Worm (Caenorhabditis elegans): ENCODE measurements around the gene str-118.

str-118 gene

DNA sequence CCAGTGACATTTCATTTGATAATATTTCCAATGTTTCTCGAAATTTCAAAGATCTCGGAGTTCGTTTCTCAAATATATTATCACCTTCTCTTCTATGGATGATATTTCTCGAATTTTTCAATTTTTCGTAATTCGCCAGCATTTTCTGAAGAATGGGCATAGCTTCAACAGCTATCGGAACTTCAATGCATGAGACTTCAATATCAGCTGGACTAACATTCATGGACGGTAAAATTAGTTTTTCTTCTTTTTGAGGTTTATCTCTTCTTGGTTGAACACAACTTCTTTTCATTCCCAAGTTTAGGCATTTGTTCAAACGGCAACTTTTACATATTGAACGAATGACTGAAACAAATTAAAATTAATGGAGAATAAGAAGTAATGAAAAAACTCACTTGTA lies 28.9 kb downstream of the str-118 start:
- no peak for TF ChIP-seq unc-55 (GFP tag; optimal IDR thresholded peaks at IDR 0.05)
- TF ChIP-seq ceh-16 (tag; optimal IDR thresholded peaks at IDR 0.05) = no peak
- TF ChIP-seq nhr-237 (tag; optimal IDR thresholded peaks at IDR 0.05) = no peak
- TF ChIP-seq zag-1 (tag; optimal IDR thresholded peaks at IDR 0.05) = no peak
- no peak for TF ChIP-seq nhr-21 (tag; optimal IDR thresholded peaks at IDR 0.05)
- TF ChIP-seq nhr-11 (tag; optimal IDR thresholded peaks at IDR 0.05) = no peak
- no peak for TF ChIP-seq gmeb-1 (tag; optimal IDR thresholded peaks at IDR 0.05)

DNA sequence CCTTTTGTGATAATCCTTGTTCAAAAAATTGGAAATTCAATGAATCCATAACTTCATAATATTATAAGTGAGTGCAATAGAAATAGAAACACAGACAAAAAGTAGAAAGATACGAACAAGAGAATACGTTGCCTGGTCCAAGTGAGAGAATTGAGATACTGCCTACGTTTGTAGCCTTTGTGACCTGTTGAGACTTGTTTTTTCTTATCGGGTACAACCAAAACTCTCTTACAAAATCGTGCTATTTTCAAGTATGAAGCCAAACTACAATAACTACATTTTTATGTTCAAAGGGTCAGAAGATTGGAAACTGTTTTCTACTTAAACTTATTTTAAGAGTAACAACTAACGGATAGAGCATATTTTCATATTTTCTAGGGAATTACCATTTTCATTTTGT lies 29.7 kb downstream of the str-118 start, which contains the start of gene nhr-205:
TSS of gene nhr-205 (minus strand) at position 141 of the 400 bp plus-strand sequence.
- TF ChIP-seq unc-39 (tag; optimal IDR thresholded peaks at IDR 0.05) = no peak
- no peak for TF ChIP-seq lin-13 (GFP tag; optimal IDR thresholded peaks at IDR 0.05)
- no peak for TF ChIP-seq ama-1 (optimal IDR thresholded peaks at IDR 0.05)
- TF ChIP-seq mbf-1 (tag; optimal IDR thresholded peaks at IDR 0.05) = no peak
- no peak for TF ChIP-seq fos-1 (tag; optimal IDR thresholded peaks at IDR 0.05)
- TF ChIP-seq R02D3.7 (tag; optimal IDR thresholded peaks at IDR 0.05) = no peak
- TF ChIP-seq ztf-4 (tag; optimal IDR thresholded peaks at IDR 0.05) = no peak
- no peak for TF ChIP-seq alr-1 (tag; optimal IDR thresholded peaks at IDR 0.05)
- no peak for TF ChIP-seq nhr-10 (tag; optimal IDR thresholded peaks at IDR 0.05)
- no peak for TF ChIP-seq aly-2 (tag; optimal IDR thresholded peaks at IDR 0.05)
- TF ChIP-seq nhr-237 (tag; optimal IDR thresholded peaks at IDR 0.05) = no peak
- TF ChIP-seq sma-9 (GFP tag; optimal IDR thresholded peaks at IDR 0.05) = no peak
- no peak for TF ChIP-seq sma-9 (tag; optimal IDR thresholded peaks at IDR 0.05)
- no peak for TF ChIP-seq egl-27 (tag; optimal IDR thresholded peaks at IDR 0.05)
- TF ChIP-seq nhr-129 (tag; optimal IDR thresholded peaks at IDR 0.05) = no peak
- no peak for TF ChIP-seq blmp-1 (tag; optimal IDR thresholded peaks at IDR 0.05; ENCODE audit: insufficient read depth)
- TF ChIP-seq elt-1 (tag; optimal IDR thresholded peaks at IDR 0.05) = no peak
- no peak for TF ChIP-seq mab-5 (tag; optimal IDR thresholded peaks at IDR 0.05)
- TF ChIP-seq skn-1 (tag; optimal IDR thresholded peaks at IDR 0.05) = no peak
- TF ChIP-seq peb-1 (tag; optimal IDR thresholded peaks at IDR 0.05) = no peak
- TF ChIP-seq unc-62 (GFP tag; optimal IDR thresholded peaks at IDR 0.05) = no peak

DNA sequence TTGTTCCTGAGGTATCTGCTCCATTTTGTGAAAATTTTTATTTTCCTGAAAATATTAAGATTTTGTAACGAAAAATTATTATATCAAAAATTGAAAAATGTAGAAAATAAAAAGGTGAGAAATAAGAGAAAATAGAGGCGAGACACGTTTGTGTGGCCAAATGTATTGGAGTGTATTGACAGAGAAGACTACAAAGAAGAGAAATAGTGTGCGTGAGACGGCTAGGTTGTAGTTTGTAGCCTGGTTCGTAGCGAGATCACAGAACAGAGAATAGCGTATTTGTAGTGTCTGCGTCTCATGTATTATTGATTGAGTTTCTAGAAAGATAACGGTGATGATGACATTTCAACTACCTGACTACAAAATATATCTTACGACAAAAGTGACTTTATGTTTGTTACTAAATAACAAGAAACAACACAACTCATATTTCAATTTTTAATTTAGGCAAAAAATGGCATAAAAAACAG lies 32.1 kb downstream of the str-118 start, which contains the start of gene nhr-12:
TSS of gene nhr-12 (minus strand) at position 51 of the 470 bp plus-strand sequence.
- TF ChIP-seq nhr-129 (tag; optimal IDR thresholded peaks at IDR 0.05) = no peak
- peak; percentile 29 for TF ChIP-seq sma-9 (GFP tag; optimal IDR thresholded peaks at IDR 0.05)
- no peak for TF ChIP-seq sma-9 (tag; optimal IDR thresholded peaks at IDR 0.05)
- TF ChIP-seq R02D3.7 (tag; optimal IDR thresholded peaks at IDR 0.05) = no peak
- TF ChIP-seq crh-2 (tag; optimal IDR thresholded peaks at IDR 0.05) = peak; percentile 45
- TF ChIP-seq lin-11 (tag; optimal IDR thresholded peaks at IDR 0.05) = no peak
- peak; percentile 24 for TF ChIP-seq unc-55 (GFP tag; optimal IDR thresholded peaks at IDR 0.05)
- peak; percentile 2 for TF ChIP-seq skn-1 (tag; optimal IDR thresholded peaks at IDR 0.05)

DNA sequence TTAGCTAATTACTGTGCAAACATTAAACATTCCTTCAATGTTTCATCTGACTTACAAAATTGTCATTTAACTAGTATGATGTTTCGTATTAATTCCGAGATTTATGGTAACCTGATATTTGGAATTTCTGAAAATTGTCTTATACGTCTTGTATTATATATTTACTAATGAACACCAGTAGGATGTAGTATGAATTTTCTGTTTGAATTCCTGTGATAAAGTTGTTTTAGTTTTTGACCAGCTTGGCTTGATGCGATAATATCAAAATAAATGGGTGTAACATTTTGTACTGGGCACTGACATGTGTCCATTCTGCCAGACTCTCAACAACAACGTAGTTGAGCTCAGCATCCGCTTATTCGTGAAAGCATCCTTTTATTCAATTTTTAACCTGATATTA lies 32.9 kb downstream of the str-118 start, which contains the start of gene R04B5.6:
TSS of gene R04B5.6 (plus strand) at position 301 of the 400 bp plus-strand sequence.
- no peak for TF ChIP-seq elt-1 (tag; optimal IDR thresholded peaks at IDR 0.05)
- TF ChIP-seq skn-1 (tag; optimal IDR thresholded peaks at IDR 0.05) = no peak
- no peak for TF ChIP-seq zag-1 (tag; optimal IDR thresholded peaks at IDR 0.05)
- no peak for TF ChIP-seq gmeb-1 (tag; optimal IDR thresholded peaks at IDR 0.05)
- no peak for TF ChIP-seq ztf-4 (tag; optimal IDR thresholded peaks at IDR 0.05)
- no peak for TF ChIP-seq ztf-1 (GFP tag; conservative IDR thresholded peaks at IDR 0.05)
- TF ChIP-seq sem-4 (tag; optimal IDR thresholded peaks at IDR 0.05) = no peak
- no peak for TF ChIP-seq lin-13 (GFP tag; optimal IDR thresholded peaks at IDR 0.05)
- no peak for TF ChIP-seq peb-1 (tag; optimal IDR thresholded peaks at IDR 0.05)
- no peak for TF ChIP-seq crh-2 (tag; optimal IDR thresholded peaks at IDR 0.05)
- TF ChIP-seq C34F6.9 (tag; optimal IDR thresholded peaks at IDR 0.05) = no peak
- TF ChIP-seq snpc-4 (tag; optimal IDR thresholded peaks at IDR 0.05) = no peak

DNA sequence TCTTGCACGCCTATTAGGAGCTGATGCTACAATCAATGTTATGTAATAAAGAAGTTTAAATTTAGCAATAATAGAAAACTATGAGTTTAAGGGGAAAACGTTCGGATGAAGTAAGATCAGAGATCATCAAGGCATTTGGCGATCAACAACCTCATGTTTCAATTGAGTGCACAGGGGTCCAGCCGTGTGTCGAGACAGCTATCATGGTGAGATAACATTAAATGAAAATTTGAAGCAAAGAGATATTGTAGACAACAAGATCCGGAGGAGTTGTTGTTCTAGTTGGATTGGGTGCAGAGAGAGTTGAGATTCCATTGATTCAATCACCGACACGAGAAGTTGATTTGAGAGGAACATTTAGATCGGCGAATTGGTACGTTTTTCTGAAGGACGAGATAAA lies 34.2 kb downstream of the str-118 start:
- no peak for TF ChIP-seq unc-39 (tag; optimal IDR thresholded peaks at IDR 0.05)
- no peak for TF ChIP-seq ztf-1 (GFP tag; conservative IDR thresholded peaks at IDR 0.05)
- peak in 1 of 2 experiments; percentile 13 for TF ChIP-seq lsy-2 (tag; optimal IDR thresholded peaks at IDR 0.05)
- TF ChIP-seq nhr-11 (tag; optimal IDR thresholded peaks at IDR 0.05) = no peak
- no peak for TF ChIP-seq peb-1 (tag; optimal IDR thresholded peaks at IDR 0.05)
- no peak for TF ChIP-seq elt-1 (tag; optimal IDR thresholded peaks at IDR 0.05)
- peak; percentile 32 for TF ChIP-seq sma-9 (GFP tag; optimal IDR thresholded peaks at IDR 0.05)
- no peak for TF ChIP-seq sma-9 (tag; optimal IDR thresholded peaks at IDR 0.05)
- TF ChIP-seq gmeb-1 (tag; optimal IDR thresholded peaks at IDR 0.05) = no peak
- no peak for TF ChIP-seq ZK546.5 (tag; optimal IDR thresholded peaks at IDR 0.05)
- TF ChIP-seq nhr-10 (tag; optimal IDR thresholded peaks at IDR 0.05) = no peak
- TF ChIP-seq sem-4 (tag; optimal IDR thresholded peaks at IDR 0.05) = no peak
- TF ChIP-seq nhr-237 (tag; optimal IDR thresholded peaks at IDR 0.05) = no peak
- no peak for TF ChIP-seq mbf-1 (tag; optimal IDR thresholded peaks at IDR 0.05)
- TF ChIP-seq egl-27 (tag; optimal IDR thresholded peaks at IDR 0.05) = no peak
- no peak for TF ChIP-seq aly-2 (tag; optimal IDR thresholded peaks at IDR 0.05)
- TF ChIP-seq R02D3.7 (tag; optimal IDR thresholded peaks at IDR 0.05) = no peak
- no peak for TF ChIP-seq ceh-16 (tag; optimal IDR thresholded peaks at IDR 0.05)
- TF ChIP-seq lin-39 (tag; optimal IDR thresholded peaks at IDR 0.05) = no peak
- no peak for TF ChIP-seq blmp-1 (tag; optimal IDR thresholded peaks at IDR 0.05; ENCODE audit: insufficient read depth)
- peak; percentile 37 for TF ChIP-seq F13H6.1 (tag; optimal IDR thresholded peaks at IDR 0.05)

All from whole organism, L2 larva.